Fruit fly (Drosophila melanogaster): ENCODE measurements around the gene msi.

Gene msi

dm6 chr3R:25472635-25473552 is 43.0 kb upstream of the msi start, which contains the start of the genes Fur1 and Vps33B (continued):
- TF ChIP-seq H2.0 (GFP tag; IDR thresholded peaks at IDR 0.05) (peak; percentile 94), CG10147 (GFP tag; optimal IDR thresholded peaks at IDR 0.05) (peak; percentile 94), gt (GFP tag; IDR thresholded peaks at IDR 0.05) (peak; percentile 88), CG3163 (GFP tag; optimal IDR thresholded peaks at IDR 0.05) (peak; percentile 90), danr (GFP tag; IDR thresholded peaks at IDR 0.05) (peak; percentile 86), pum (GFP tag; optimal IDR thresholded peaks at IDR 0.05) (peak; percentile 98), CG6683 (GFP tag; optimal IDR thresholded peaks at IDR 0.05) (peak; percentile 86), CG3065 (GFP tag; optimal IDR thresholded peaks at IDR 0.05) (peak; percentile 95), CHES-1-like (GFP tag; optimal IDR thresholded peaks at IDR 0.05) (peak; percentile 98), Ada2b (GFP tag; IDR thresholded peaks at IDR 0.05) (peak; percentile 95), dmrt99B (tag; optimal IDR thresholded peaks at IDR 0.05) (peak; percentile 97), Xbp1 (GFP tag; optimal IDR thresholded peaks at IDR 0.05) (peak; percentile 99), CG15696 (tag; optimal IDR thresholded peaks at IDR 0.05) (peak; percentile 96), vnd (GFP tag; IDR thresholded peaks at IDR 0.05; ENCODE audit: partially characterized antibody) (peak; percentile 80; the same call in 2 of the 3 replicates), CG12071 (GFP tag; optimal IDR thresholded peaks at IDR 0.05) (peak; percentile 92), NC2β (GFP tag; optimal IDR thresholded peaks at IDR 0.05) (peak; percentile 97), CG6765 (GFP tag; optimal IDR thresholded peaks at IDR 0.05) (peak; percentile 90), stc (GFP tag; IDR thresholded peaks at IDR 0.05) (peak; percentile 93), onecut (GFP tag; IDR thresholded peaks at IDR 0.05) (peak; percentile 86), CG9876 (GFP tag; optimal IDR thresholded peaks at IDR 0.05) (peak; percentile 97), CG12659 (GFP tag; optimal IDR thresholded peaks at IDR 0.05) (peak; percentile 98), sd (tag; optimal IDR thresholded peaks at IDR 0.05) (peak; percentile 89), tup (GFP tag; optimal IDR thresholded peaks at IDR 0.05) (peak; percentile 96), CG1024 (GFP tag; IDR thresholded peaks at IDR 0.05) (peak; percentile 81), cato (GFP tag; optimal IDR thresholded peaks at IDR 0.05; ENCODE audit: borderline replicate concordance) (peak; percentile 97), chinmo (GFP tag; IDR thresholded peaks at IDR 0.05; ENCODE audit: partially characterized antibody) (peak; percentile 85), nom (GFP tag; optimal IDR thresholded peaks at IDR 0.05) (peak; percentile 86), CG31441 (GFP tag; IDR thresholded peaks at IDR 0.05) (peak; percentile 98), CG2199 (GFP tag; IDR thresholded peaks at IDR 0.05) (peak; percentile 78; the same call in 1 of the 3 replicates), pita (GFP tag; optimal IDR thresholded peaks at IDR 0.05) (no peak), CG31224 (GFP tag; IDR thresholded peaks at IDR 0.05) (peak; percentile 86), Doc3 (GFP tag; IDR thresholded peaks at IDR 0.05; ENCODE audit: partially characterized antibody) (peak; percentile 68), rib (GFP tag; IDR thresholded peaks at IDR 0.05) (peak; percentile 87), CG9437 (GFP tag; optimal IDR thresholded peaks at IDR 0.05) (peak; percentile 94), cas (GFP tag; IDR thresholded peaks at IDR 0.05) (peak; percentile 82), scrt (GFP tag; optimal IDR thresholded peaks at IDR 0.05) (peak; percentile 87), fd3F (GFP tag; optimal IDR thresholded peaks at IDR 0.05) (peak; percentile 93), Dek (tag; optimal IDR thresholded peaks at IDR 0.05) (peak; percentile 95), Ptx1 (GFP tag; IDR thresholded peaks at IDR 0.05) (peak; percentile 96), peb (GFP tag; IDR thresholded peaks at IDR 0.05) (peak; percentile 88), CG4617 (GFP tag; optimal IDR thresholded peaks at IDR 0.05; ENCODE audit: borderline replicate concordance) (peak; percentile 97), Sox102F (GFP tag; optimal IDR thresholded peaks at IDR 0.05) (peak; percentile 97), GATAe (GFP tag; conservative IDR thresholded peaks at IDR 0.05) (peak; percentile 78), phol (tag; optimal IDR thresholded peaks at IDR 0.05) (peak; percentile 98), Nf-YA (GFP tag; IDR thresholded peaks at IDR 0.05) (peak; percentile 86), bab2 (GFP tag; optimal IDR thresholded peaks at IDR 0.05) (peak; percentile 98), Eip74EF (GFP tag; optimal IDR thresholded peaks at IDR 0.05) (peak in 1 of 2 experiments; percentile 90)
